Fruit fly (Drosophila melanogaster): ENCODE results near the gene CG31673.

Gene CG31673

DNA sequence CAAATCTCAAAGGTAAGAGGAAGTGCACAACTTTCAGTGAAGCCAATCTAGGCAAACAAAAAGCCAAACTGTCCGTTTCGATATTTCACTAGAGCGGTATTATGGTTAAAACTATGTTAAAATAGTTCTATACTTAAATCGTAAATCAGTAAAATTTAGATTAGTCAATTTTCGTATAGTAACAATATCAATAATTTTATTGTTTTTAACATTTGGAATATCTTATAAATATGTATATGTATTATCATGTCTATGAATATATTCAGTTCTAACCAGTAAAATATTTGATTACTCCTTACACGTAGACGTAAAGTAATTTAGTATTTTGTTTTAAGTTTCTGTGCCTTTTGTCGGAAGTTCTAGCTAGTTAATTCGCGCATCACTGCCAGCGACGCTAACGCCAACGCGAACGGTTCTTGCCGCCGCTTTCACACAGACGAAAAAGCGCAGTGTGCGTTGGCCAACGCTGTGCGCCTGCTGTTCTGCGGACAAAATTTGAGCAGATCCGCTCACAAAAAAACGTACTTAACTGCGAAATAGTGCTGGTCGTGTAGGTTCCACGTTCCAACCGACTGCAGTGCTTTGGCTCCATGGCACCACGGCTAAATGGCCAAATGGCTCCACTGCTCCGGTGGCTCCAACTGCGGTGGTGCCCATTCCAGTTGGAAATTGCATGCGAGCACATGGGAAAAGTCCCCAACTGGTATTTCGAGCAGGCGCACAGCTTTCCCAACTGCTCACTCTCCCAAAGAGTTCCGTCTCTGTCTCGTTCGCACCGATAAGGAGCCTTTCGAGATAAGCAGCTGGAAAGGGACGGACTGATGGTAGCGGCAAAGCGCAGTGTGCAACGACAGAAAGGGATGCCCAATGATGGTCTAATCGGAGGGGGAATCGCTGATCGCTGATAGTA, 6.0 kb upstream of the CG31673 start (continued):
- TF ChIP-seq CG4707 (GFP tag; optimal IDR thresholded peaks at IDR 0.05) (peak; percentile 19), CG17385 (GFP tag; optimal IDR thresholded peaks at IDR 0.05) (no peak), Nf-YA (GFP tag; IDR thresholded peaks at IDR 0.05) (no peak), lola (GFP tag; optimal IDR thresholded peaks at IDR 0.05) (peak in 1 of 3 experiments; percentile 53), wdn (GFP tag; IDR thresholded peaks at IDR 0.05) (no peak), zen2 (GFP tag; IDR thresholded peaks at IDR 0.05; ENCODE audit: partially characterized antibody) (peak; percentile 61; the same call in 2 of the 3 replicates), CG2678 (tag; optimal IDR thresholded peaks at IDR 0.05) (peak; percentile 23), grn (GFP tag; optimal IDR thresholded peaks at IDR 0.05) (peak; percentile 100), pzg (GFP tag; optimal IDR thresholded peaks at IDR 0.05) (peak; percentile 9), CG1832 (GFP tag; optimal IDR thresholded peaks at IDR 0.05) (peak; percentile 94), CG14667 (GFP tag; IDR thresholded peaks at IDR 0.05) (no peak), CG1233 (GFP tag; optimal IDR thresholded peaks at IDR 0.05) (peak; percentile 13), CG9215 (GFP tag; IDR thresholded peaks at IDR 0.05) (peak; percentile 42; the same call in 1 of the 2 replicates), ewg (GFP tag; optimal IDR thresholded peaks at IDR 0.05) (peak; percentile 20), HLH4C (GFP tag; IDR thresholded peaks at IDR 0.05; ENCODE audit: partially characterized antibody) (peak; percentile 55; the same call in 2 of the 3 replicates), HmgZ (tag; optimal IDR thresholded peaks at IDR 0.05) (peak; percentile 81), lbe (GFP tag; optimal IDR thresholded peaks at IDR 0.05) (peak; percentile 39), Dll (GFP tag; IDR thresholded peaks at IDR 0.05; ENCODE audit: partially characterized antibody) (peak; percentile 49; the same call in 2 of the 4 replicates), vvl (GFP tag; IDR thresholded peaks at IDR 0.05) (no peak), CTCF (GFP tag; optimal IDR thresholded peaks at IDR 0.05) (no peak), z (GFP tag; IDR thresholded peaks at IDR 0.05) (peak; percentile 63; the same call in 1 of the 3 replicates), Hr51 (GFP tag; optimal IDR thresholded peaks at IDR 0.05) (peak in 1 of 2 experiments; percentile 24), dm (GFP tag; optimal IDR thresholded peaks at IDR 0.05) (peak; percentile 85), CG31388 (GFP tag; optimal IDR thresholded peaks at IDR 0.05) (no peak), row (GFP tag; IDR thresholded peaks at IDR 0.05) (peak; percentile 76), dmrt11E (tag; optimal IDR thresholded peaks at IDR 0.05) (peak; percentile 13), Stat92E (GFP tag; optimal IDR thresholded peaks at IDR 0.05) (peak in 1 of 3 experiments; percentile 73), hbn (GFP tag; IDR thresholded peaks at IDR 0.05; ENCODE audit: partially characterized antibody) (peak; percentile 36; the same call in 1 of the 2 replicates), rib (GFP tag; IDR thresholded peaks at IDR 0.05) (peak; percentile 82; the same call in 1 of the 2 replicates), CG10267 (tag; optimal IDR thresholded peaks at IDR 0.05) (peak; percentile 4), CG12219 (GFP tag; optimal IDR thresholded peaks at IDR 0.05) (no peak), ato (GFP tag; IDR thresholded peaks at IDR 0.05; ENCODE audit: partially characterized antibody) (no peak), CG12391 (tag; optimal IDR thresholded peaks at IDR 0.05) (peak; percentile 48), CG11093 (GFP tag; IDR thresholded peaks at IDR 0.05) (no peak), exex (tag; optimal IDR thresholded peaks at IDR 0.05) (peak; percentile 54), tx (GFP tag; optimal IDR thresholded peaks at IDR 0.05) (no peak), CG10543 (GFP tag; optimal IDR thresholded peaks at IDR 0.05) (peak; percentile 86), HLHmδ (GFP tag; optimal IDR thresholded peaks at IDR 0.05) (peak; percentile 73), Oli (tag; optimal IDR thresholded peaks at IDR 0.05) (peak; percentile 30), CG18262 (tag; optimal IDR thresholded peaks at IDR 0.05) (peak; percentile 46), Sry-δ (GFP tag; optimal IDR thresholded peaks at IDR 0.05) (peak; percentile 12), corto (GFP tag; optimal IDR thresholded peaks at IDR 0.05) (peak; percentile 31), CG18619 (GFP tag; optimal IDR thresholded peaks at IDR 0.05) (peak; percentile 1), CG17568 (GFP tag; optimal IDR thresholded peaks at IDR 0.05) (no peak), CG12236 (GFP tag; optimal IDR thresholded peaks at IDR 0.05) (no peak), C15 (GFP tag; IDR thresholded peaks at IDR 0.05) (no peak), fd96Cb (tag; optimal IDR thresholded peaks at IDR 0.05) (peak; percentile 1)

Measured in whole organism, embryonic.